Fruit fly (Drosophila melanogaster) whole organism, pupa: ENCODE results near the gene mRpL55.

Experiments used
- CG12605 ChIP-seq: fragments of 200-800 bp; sonication (Bioruptor generic); IDR thresholded peaks from 2 replicates; pipeline ENCODE4 v1.3.6; 2022; ENCODE audit warnings: missing biosample characterization, missing genetic modification characterization
- CG15710 ChIP-seq: fragments of 200-800 bp; sonication (Bioruptor generic); optimal IDR thresholded peaks from 2 replicates; lab custom pipeline; 2018; ENCODE audit warnings: missing biosample characterization, mild to moderate bottlenecking, missing genetic modification characterization, moderate library complexity
- CG17806 ChIP-seq: fragments of 200-800 bp; sonication (Bioruptor generic); optimal IDR thresholded peaks from 2 replicates; lab custom pipeline; 2018; ENCODE audit warnings: missing biosample characterization, mild to moderate bottlenecking, missing genetic modification characterization, moderate library complexity
- CG34367 ChIP-seq: fragments of 200-800 bp; sonication (Bioruptor generic); optimal IDR thresholded peaks from 2 replicates; lab custom pipeline; 2018; ENCODE audit warnings: missing biosample characterization, mild to moderate bottlenecking, missing genetic modification characterization
- rn ChIP-seq: fragments of 200-800 bp; sonication (Bioruptor generic); IDR thresholded peaks from 2 replicates; pipeline ENCODE4 v1.3.6; 2022; ENCODE audit warnings: missing biosample characterization, missing genetic modification characterization

DNA sequence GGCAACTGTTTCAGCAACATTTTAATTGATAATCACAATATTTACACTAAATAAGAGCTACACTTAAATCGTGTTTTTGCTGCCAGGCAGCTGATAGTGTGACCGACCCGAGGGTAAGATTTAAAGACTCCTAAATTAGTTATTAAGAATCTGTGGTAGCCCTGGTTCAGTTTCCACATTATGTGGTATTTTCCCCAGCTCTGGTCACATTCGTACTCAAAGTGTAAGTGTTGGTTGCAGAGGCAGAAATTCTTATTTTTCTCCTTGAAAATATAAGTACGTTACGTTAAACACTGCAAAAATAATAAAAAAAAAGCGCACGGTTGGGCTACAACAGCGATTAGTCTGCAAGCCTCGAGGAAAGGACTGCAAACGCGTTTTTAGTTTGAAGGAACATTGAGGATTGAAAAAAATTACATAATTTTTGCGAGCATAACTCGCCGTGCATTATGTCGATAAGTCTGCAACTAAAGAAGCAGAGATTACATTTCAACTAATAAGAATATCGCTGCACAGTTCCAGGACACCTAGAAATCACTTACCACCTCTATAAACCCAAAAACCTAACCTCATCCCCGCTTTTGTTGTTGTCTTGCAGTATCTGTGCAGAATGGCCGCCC lies at the start of gene mRpL55, which contains the start of gene ATPsynD:
- TF ChIP-seq CG34367 (tag; lab: Kevin White, UChicago), result no peak
- TF ChIP-seq CG17806, result no peak
- TF ChIP-seq CG12605 (GFP tag; lab: Robert Waterston, UW), result no peak
- no peak for TF ChIP-seq CG15710 (tag; lab: Kevin White, UChicago)
- TF ChIP-seq rn (GFP tag; lab: Robert Waterston, UW), result no peak
